Fruit fly (Drosophila melanogaster): ENCODE measurements around the gene ND-24.

Gene ND-24

dm6 chrX:17588134-17588533, 43.8 kb upstream of the ND-24 start:
- TF ChIP-seq Dif (GFP tag; optimal IDR thresholded peaks at IDR 0.05; ENCODE audit: partially characterized antibody): no peak
- TF ChIP-seq Hr78 (GFP tag; optimal IDR thresholded peaks at IDR 0.05): no peak
- no peak for TF ChIP-seq HLH106 (tag; optimal IDR thresholded peaks at IDR 0.05)
- no peak for TF ChIP-seq tai (GFP tag; optimal IDR thresholded peaks at IDR 0.05)
- no peak for TF ChIP-seq woc (GFP tag; optimal IDR thresholded peaks at IDR 0.05)
- TF ChIP-seq Dfd (GFP tag; optimal IDR thresholded peaks at IDR 0.05): no peak
- no peak for TF ChIP-seq dl (GFP tag; optimal IDR thresholded peaks at IDR 0.05; ENCODE audit: insufficient read depth in 1 of 2, partially characterized antibody in 2 of 2)
- TF ChIP-seq dsf (GFP tag; optimal IDR thresholded peaks at IDR 0.05; ENCODE audit: borderline replicate concordance): no peak
- no peak for TF ChIP-seq fru (GFP tag; optimal IDR thresholded peaks at IDR 0.05)
- TF ChIP-seq Hr83 (GFP tag; optimal IDR thresholded peaks at IDR 0.05; ENCODE audit: poor library complexity, severe bottlenecking): no peak
- TF ChIP-seq Jra (GFP tag; optimal IDR thresholded peaks at IDR 0.05): no peak
- peak; percentile 10 for TF ChIP-seq psq (GFP tag; optimal IDR thresholded peaks at IDR 0.05)
- peak; percentile 19 for TF ChIP-seq ey (GFP tag; optimal IDR thresholded peaks at IDR 0.05)
- TF ChIP-seq N (GFP tag; optimal IDR thresholded peaks at IDR 0.05): no peak
- peak; percentile 11 for TF ChIP-seq rgr (GFP tag; optimal IDR thresholded peaks at IDR 0.05)
- no peak for TF ChIP-seq Mio (GFP tag; optimal IDR thresholded peaks at IDR 0.05)

DNA sequence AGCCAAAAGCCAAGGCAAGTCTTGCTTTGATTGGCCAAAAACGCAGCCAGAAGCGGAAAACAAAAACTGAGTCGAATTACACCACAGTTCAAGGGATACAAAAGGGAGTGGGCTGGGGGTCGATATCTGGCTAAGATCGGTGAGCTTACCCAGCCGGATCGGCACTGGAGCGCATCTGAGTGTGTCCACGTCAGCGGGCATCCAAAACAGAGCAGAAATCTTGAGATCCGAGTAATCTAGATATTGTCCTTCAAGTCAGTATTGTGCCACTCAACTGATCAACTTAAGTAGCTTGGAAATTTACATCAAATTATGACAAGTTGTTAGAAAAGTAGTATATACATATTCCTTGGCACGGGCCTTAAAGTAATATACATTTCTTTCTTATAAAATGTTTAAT, 43.3 kb upstream of the ND-24 start, which contains the start of gene CG12992:
Gene CG12992, plus strand, starts transcription at position 301 of the 400 bp plus-strand sequence.
- TF ChIP-seq Rel (GFP tag; optimal IDR thresholded peaks at IDR 0.05): no peak
- no peak for TF ChIP-seq Rel (tag; optimal IDR thresholded peaks at IDR 0.05)
- no peak for TF ChIP-seq jim (GFP tag; optimal IDR thresholded peaks at IDR 0.05)
- no peak for TF ChIP-seq dmrt93B (GFP tag; optimal IDR thresholded peaks at IDR 0.05)
- TF ChIP-seq Mio (GFP tag; optimal IDR thresholded peaks at IDR 0.05): no peak
- TF ChIP-seq tai (GFP tag; optimal IDR thresholded peaks at IDR 0.05): no peak
- no peak for TF ChIP-seq CrebA (GFP tag; optimal IDR thresholded peaks at IDR 0.05; ENCODE audit: borderline replicate concordance)
- TF ChIP-seq CG9705 (GFP tag; optimal IDR thresholded peaks at IDR 0.05): no peak
- no peak for TF ChIP-seq sv (GFP tag; optimal IDR thresholded peaks at IDR 0.05)
- no peak for TF ChIP-seq Jra (GFP tag; optimal IDR thresholded peaks at IDR 0.05)
- no peak for TF ChIP-seq Hr83 (GFP tag; optimal IDR thresholded peaks at IDR 0.05; ENCODE audit: poor library complexity, severe bottlenecking)
- no peak for TF ChIP-seq br (GFP tag; optimal IDR thresholded peaks at IDR 0.05)

DNA sequence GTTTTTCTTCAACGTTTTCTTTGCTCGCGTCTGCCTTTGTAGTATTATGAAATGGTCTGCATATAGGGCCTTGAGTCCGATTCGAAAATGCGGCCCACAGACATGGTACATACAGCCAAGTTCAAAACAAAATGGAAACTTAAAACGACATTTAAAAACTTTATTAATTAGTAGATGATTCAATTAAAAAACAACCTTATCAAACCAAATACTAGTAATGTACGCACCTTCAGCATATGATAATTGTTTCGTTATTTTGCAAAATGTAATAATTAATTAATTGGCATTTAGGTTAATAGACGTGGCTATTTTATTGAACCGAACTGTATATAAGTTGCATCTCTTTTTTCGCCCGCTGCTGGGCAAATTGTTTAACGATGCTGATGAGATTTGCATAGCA, 37.1 kb upstream of the ND-24 start:
- no peak for TF ChIP-seq usp (GFP tag; optimal IDR thresholded peaks at IDR 0.05)
- TF ChIP-seq HLH106 (tag; optimal IDR thresholded peaks at IDR 0.05): no peak
- TF ChIP-seq Dfd (GFP tag; optimal IDR thresholded peaks at IDR 0.05): no peak
- TF ChIP-seq Jra (GFP tag; optimal IDR thresholded peaks at IDR 0.05): no peak
- TF ChIP-seq Sp1 (GFP tag; optimal IDR thresholded peaks at IDR 0.05): no peak
- no peak for TF ChIP-seq N (GFP tag; optimal IDR thresholded peaks at IDR 0.05)
- TF ChIP-seq CG9705 (GFP tag; optimal IDR thresholded peaks at IDR 0.05): no peak
- no peak for TF ChIP-seq tai (GFP tag; optimal IDR thresholded peaks at IDR 0.05)
- TF ChIP-seq dsf (GFP tag; optimal IDR thresholded peaks at IDR 0.05; ENCODE audit: borderline replicate concordance): no peak
- TF ChIP-seq sv (GFP tag; optimal IDR thresholded peaks at IDR 0.05): no peak
- TF ChIP-seq brk (GFP tag; optimal IDR thresholded peaks at IDR 0.05): no peak

dm6 chrX:17595822-17596221, 36.1 kb upstream of the ND-24 start:
- TF ChIP-seq HLH106 (tag; optimal IDR thresholded peaks at IDR 0.05) (peak; percentile 85), Abd-B (GFP tag; optimal IDR thresholded peaks at IDR 0.05) (no peak), tai (GFP tag; optimal IDR thresholded peaks at IDR 0.05) (no peak), sage (GFP tag; optimal IDR thresholded peaks at IDR 0.05) (peak; percentile 78), Vsx2 (GFP tag; optimal IDR thresholded peaks at IDR 0.05; ENCODE audit: partially characterized antibody) (no peak), GATAd (GFP tag; optimal IDR thresholded peaks at IDR 0.05) (no peak), Dif (GFP tag; optimal IDR thresholded peaks at IDR 0.05; ENCODE audit: partially characterized antibody) (no peak), lola (GFP tag; optimal IDR thresholded peaks at IDR 0.05) (no peak), dmrt93B (GFP tag; optimal IDR thresholded peaks at IDR 0.05) (peak; percentile 73), OdsH (GFP tag; optimal IDR thresholded peaks at IDR 0.05) (peak; percentile 87), woc (GFP tag; optimal IDR thresholded peaks at IDR 0.05) (peak; percentile 69), Mio (GFP tag; optimal IDR thresholded peaks at IDR 0.05) (no peak), Rel (GFP tag; optimal IDR thresholded peaks at IDR 0.05) (peak; percentile 55), Rel (tag; optimal IDR thresholded peaks at IDR 0.05) (peak; percentile 30), Dfd (GFP tag; optimal IDR thresholded peaks at IDR 0.05) (no peak), fru (GFP tag; optimal IDR thresholded peaks at IDR 0.05) (peak; percentile 81), rgr (GFP tag; optimal IDR thresholded peaks at IDR 0.05) (peak; percentile 86), psq (GFP tag; optimal IDR thresholded peaks at IDR 0.05) (peak; percentile 80), CG32264 (GFP tag; optimal IDR thresholded peaks at IDR 0.05) (peak; percentile 14), h (GFP tag; optimal IDR thresholded peaks at IDR 0.05) (peak; percentile 92), Sp1 (GFP tag; optimal IDR thresholded peaks at IDR 0.05) (peak; percentile 80), Hnf4 (GFP tag; optimal IDR thresholded peaks at IDR 0.05) (peak; percentile 82), ey (GFP tag; optimal IDR thresholded peaks at IDR 0.05) (peak; percentile 82), pan (optimal IDR thresholded peaks at IDR 0.05) (peak; percentile 41), br (GFP tag; optimal IDR thresholded peaks at IDR 0.05) (peak; percentile 83), N (GFP tag; optimal IDR thresholded peaks at IDR 0.05) (no peak), dl (GFP tag; optimal IDR thresholded peaks at IDR 0.05; ENCODE audit: insufficient read depth in 1 of 2, partially characterized antibody in 2 of 2) (no peak), foxo (GFP tag; optimal IDR thresholded peaks at IDR 0.05) (peak in 1 of 2 experiments; percentile 88), CrebA (GFP tag; optimal IDR thresholded peaks at IDR 0.05; ENCODE audit: borderline replicate concordance) (no peak), Hr83 (GFP tag; optimal IDR thresholded peaks at IDR 0.05; ENCODE audit: poor library complexity, severe bottlenecking) (peak; percentile 32), dsf (GFP tag; optimal IDR thresholded peaks at IDR 0.05; ENCODE audit: borderline replicate concordance) (peak; percentile 49), usp (GFP tag; optimal IDR thresholded peaks at IDR 0.05) (no peak), Jra (GFP tag; optimal IDR thresholded peaks at IDR 0.05) (peak; percentile 64), CG9705 (GFP tag; optimal IDR thresholded peaks at IDR 0.05) (no peak), sv (GFP tag; optimal IDR thresholded peaks at IDR 0.05) (peak; percentile 76), Myc (optimal IDR thresholded peaks at IDR 0.05) (no peak), Hr78 (GFP tag; optimal IDR thresholded peaks at IDR 0.05) (no peak)

Measured in whole organism, wandering third instar larva.